Worm (Caenorhabditis elegans) whole organism, mixed stage, embryonic: Measurements from ENCODE around the gene ttr-17.

Experiments
- blmp-1 ChIP-seq: fragments of 150-350 bp; optimal IDR thresholded peaks from 2 replicates; lab custom pipeline; 2014; ENCODE audit warnings: missing biosample characterization, missing genetic modification characterization
- ceh-39 ChIP-seq: fragments of 150-350 bp; optimal IDR thresholded peaks from 2 replicates; lab custom pipeline; 2014; ENCODE audit warnings: missing biosample characterization, missing genetic modification characterization
- ceh-43 ChIP-seq: fragments of 200-800 bp; sonication (Bioruptor generic); optimal IDR thresholded peaks from 2 replicates; lab custom pipeline; 2018; ENCODE audit warnings: mild to moderate bottlenecking, missing genetic modification characterization, moderate library complexity, missing compliant biosample characterization
- ceh-83 ChIP-seq: fragments of 200-800 bp; sonication (Bioruptor generic); optimal IDR thresholded peaks from 2 replicates; lab custom pipeline; 2018; ENCODE audit warnings: mild to moderate bottlenecking, missing genetic modification characterization, missing compliant biosample characterization
- ces-1 ChIP-seq: fragments of 150-350 bp; optimal IDR thresholded peaks from 2 replicates; lab custom pipeline; 2014; ENCODE audit warnings: missing biosample characterization, missing genetic modification reagents, missing genetic modification characterization
- cnd-1 ChIP-seq: fragments of 200-800 bp; sonication (Bioruptor generic); optimal IDR thresholded peaks from 2 replicates; lab custom pipeline; 2018; ENCODE audit warnings: mild to moderate bottlenecking, missing genetic modification characterization, missing compliant biosample characterization
- drap-1 ChIP-seq: fragments of 200-800 bp; sonication (Bioruptor generic); optimal IDR thresholded peaks from 3 replicates; lab custom pipeline; 2018; ENCODE audit warnings: mild to moderate bottlenecking, missing genetic modification characterization, missing compliant biosample characterization
- elt-1 ChIP-seq: sonication (generic microtip); optimal IDR thresholded peaks from 2 replicates; lab custom pipeline; 2017; ENCODE audit warnings: missing genetic modification characterization, mild to moderate bottlenecking, missing compliant biosample characterization, antibody characterized with exemption, moderate library complexity, borderline replicate concordance; ENCODE audit not compliant: insufficient read depth
- elt-3 ChIP-seq: fragments of 150-350 bp; optimal IDR thresholded peaks from 2 replicates; lab custom pipeline; 2014; ENCODE audit warnings: missing biosample characterization, missing genetic modification characterization
- flh-1 ChIP-seq: fragments of 200-800 bp; sonication (Bioruptor generic); optimal IDR thresholded peaks from 2 replicates; lab custom pipeline; 2018; ENCODE audit warnings: mild to moderate bottlenecking, missing genetic modification characterization, moderate library complexity, missing compliant biosample characterization
- hlh-1 ChIP-seq: fragments of 150-350 bp; optimal IDR thresholded peaks from 2 replicates; lab custom pipeline; 2014; ENCODE audit warnings: missing biosample characterization, missing genetic modification reagents, missing genetic modification characterization
- lin-13 ChIP-seq: fragments of 150-350 bp; optimal IDR thresholded peaks from 2 replicates; lab custom pipeline; 2014; ENCODE audit warnings: missing biosample characterization, missing genetic modification characterization
- lsy-2 ChIP-seq: fragments of 150-350 bp; optimal IDR thresholded peaks from 2 replicates; lab custom pipeline; 2014; ENCODE audit warnings: missing biosample characterization, missing genetic modification characterization
- mab-5 ChIP-seq: fragments of 150-350 bp; optimal IDR thresholded peaks from 2 replicates; lab custom pipeline; 2014; ENCODE audit warnings: missing biosample characterization, missing genetic modification characterization
- mep-1 ChIP-seq: fragments of 150-350 bp; optimal IDR thresholded peaks from 2 replicates; lab custom pipeline; 2017; ENCODE audit warnings: missing biosample characterization, missing genetic modification reagents, missing genetic modification characterization, inconsistent platforms
- mls-2 ChIP-seq: sonication (generic microtip); optimal IDR thresholded peaks from 2 replicates; lab custom pipeline; 2016; ENCODE audit warnings: mild to moderate bottlenecking, missing genetic modification characterization, moderate library complexity, missing compliant biosample characterization
- nhr-12 ChIP-seq: fragments of 150-350 bp; optimal IDR thresholded peaks from 2 replicates; lab custom pipeline; 2014; ENCODE audit warnings: missing biosample characterization, missing genetic modification characterization
- nhr-2 ChIP-seq: fragments of 150-350 bp; optimal IDR thresholded peaks from 2 replicates; lab custom pipeline; 2014; ENCODE audit warnings: missing biosample characterization, missing genetic modification characterization
- nhr-237 ChIP-seq: fragments of 150-350 bp; optimal IDR thresholded peaks from 2 replicates; lab custom pipeline; 2014; ENCODE audit warnings: missing biosample characterization, missing genetic modification characterization
- nhr-28 ChIP-seq: fragments of 150-350 bp; optimal IDR thresholded peaks from 2 replicates; lab custom pipeline; 2014; ENCODE audit warnings: missing biosample characterization, missing genetic modification characterization
- nhr-76 ChIP-seq: sonication (generic microtip); optimal IDR thresholded peaks from 2 replicates; lab custom pipeline; 2017; ENCODE audit warnings: missing biosample characterization, missing genetic modification characterization
- pha-4 ChIP-seq: fragments of 150-350 bp; optimal IDR thresholded peaks from 2 replicates; lab custom pipeline; 2018; ENCODE audit warnings: missing biosample characterization, missing genetic modification reagents, missing genetic modification characterization
- sem-2 ChIP-seq: fragments of 200-800 bp; sonication (Bioruptor generic); optimal IDR thresholded peaks from 2 replicates; lab custom pipeline; 2018; ENCODE audit warnings: mild to moderate bottlenecking, missing genetic modification characterization, missing compliant biosample characterization
- sptf-1 ChIP-seq: sonication (generic microtip); optimal IDR thresholded peaks from 2 replicates; lab custom pipeline; 2017; ENCODE audit warnings: mild to moderate bottlenecking, missing genetic modification characterization, moderate library complexity, missing compliant biosample characterization
- tbx-8 ChIP-seq: fragments of 200-800 bp; sonication (Bioruptor generic); optimal IDR thresholded peaks from 2 replicates; lab custom pipeline; 2018; ENCODE audit warnings: mild to moderate bottlenecking, missing genetic modification characterization, moderate library complexity, missing compliant biosample characterization
- unc-120 ChIP-seq: sonication (generic microtip); optimal IDR thresholded peaks from 2 replicates; lab custom pipeline; 2017; ENCODE audit warnings: missing genetic modification characterization, missing compliant biosample characterization; ENCODE audit not compliant: poor library complexity, severe bottlenecking
- unc-39 ChIP-seq: fragments of 150-350 bp; optimal IDR thresholded peaks from 2 replicates; lab custom pipeline; 2014; ENCODE audit warnings: missing biosample characterization, missing genetic modification characterization
- unc-62 ChIP-seq: fragments of 150-350 bp; optimal IDR thresholded peaks from 2 replicates; lab custom pipeline; 2014; ENCODE audit warnings: missing biosample characterization, missing genetic modification reagents, missing genetic modification characterization
- zip-8 ChIP-seq: fragments of 150-350 bp; optimal IDR thresholded peaks from 2 replicates; lab custom pipeline; 2014; ENCODE audit warnings: missing biosample characterization, missing genetic modification characterization
- ztf-11 ChIP-seq: fragments of 150-350 bp; optimal IDR thresholded peaks from 2 replicates; lab custom pipeline; 2014; ENCODE audit warnings: missing biosample characterization, missing genetic modification characterization

ttr-17 gene

ce11 chrIV:11067003-11067402 lies at the start of gene ttr-17:
Gene ttr-17, minus strand, starts transcription at chrIV:11067026.
- no peak for TF ChIP-seq tbx-8 (GFP tag; lab: Kevin White, UChicago)
- no peak for TF ChIP-seq mab-5 (tag; lab: Kevin White, UChicago)
- peak; percentile 52 for TF ChIP-seq unc-62 (GFP tag; lab: Kevin White, UChicago)
- TF ChIP-seq, all 35 proteins: peak for 1

ce11 chrIV:11112641-11113040 lies 45.8 kb upstream of the ttr-17 start, which contains the start of gene clc-9:
Gene clc-9, plus strand, starts transcription at chrIV:11112941.
- TF ChIP-seq nhr-2 (tag; lab: Kevin White, UChicago) (no peak), drap-1 (no peak), zip-8 (tag; lab: Kevin White, UChicago) (no peak), ceh-39 (tag; lab: Kevin White, UChicago) (no peak)

DNA sequence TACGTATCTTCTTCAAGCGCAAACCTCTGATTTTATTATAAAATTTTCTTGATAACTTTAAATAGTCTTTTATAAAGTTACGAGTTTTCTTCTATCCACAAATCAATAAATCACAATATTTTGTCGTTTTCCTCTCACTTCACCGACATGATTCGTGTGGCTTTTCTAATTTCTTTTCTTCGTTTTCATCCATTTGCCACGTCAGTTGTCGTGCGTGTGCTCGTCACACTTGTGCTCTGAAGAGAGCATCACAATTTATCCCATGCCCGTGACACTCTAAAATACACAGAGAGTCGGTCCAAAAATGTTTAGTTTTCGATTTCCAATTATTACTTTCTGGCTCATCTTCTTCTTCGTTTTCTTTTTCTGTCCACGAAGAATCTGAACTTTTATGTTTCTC lies 45.1 kb upstream of the ttr-17 start:
- TF ChIP-seq nhr-76 (tag; lab: Kevin White, UChicago) (no peak), pha-4 (tag; lab: Kevin White, UChicago) (no peak), hlh-1 (tag; lab: Kevin White, UChicago) (peak; percentile 75), elt-3 (no peak)
- TF ChIP-seq, all 35 proteins: peak for 1

DNA sequence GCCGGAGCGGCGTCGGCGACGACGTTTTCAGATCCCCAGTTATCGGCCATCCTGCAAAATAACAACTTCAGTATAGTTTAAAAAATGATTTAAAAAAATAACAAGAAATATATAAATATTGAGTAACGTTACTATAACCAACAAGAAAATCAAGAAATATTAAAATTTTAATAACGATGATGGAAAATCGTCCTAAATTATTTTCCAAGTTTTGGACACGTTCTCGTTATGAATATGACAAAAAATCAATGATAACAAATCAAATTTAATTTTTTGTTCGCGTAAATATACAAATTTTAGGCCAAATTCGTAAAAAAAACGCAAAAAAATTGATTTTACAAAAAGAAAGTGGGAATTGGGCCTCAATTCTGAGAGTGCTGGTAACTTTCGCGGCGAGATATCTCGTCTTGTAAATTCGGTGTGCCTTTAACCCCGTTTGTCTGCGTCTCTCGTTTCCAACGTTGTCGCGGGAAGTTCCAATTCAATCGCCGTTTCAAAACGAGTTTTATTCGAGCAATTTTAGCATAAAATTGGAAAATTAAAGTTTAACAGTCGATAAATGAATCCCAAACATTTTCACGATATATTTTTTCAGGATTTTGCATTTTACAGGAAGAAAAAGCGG lies 44.3 kb upstream of the ttr-17 start, which contains the start of gene rps-5:
rps-5 (minus strand) TSS at position 51 of the 625 bp plus-strand sequence.
- TF ChIP-seq cnd-1 (tag; lab: Kevin White, UChicago) (no peak), mep-1 (tag; lab: Kevin White, UChicago) (peak; percentile 41), blmp-1 (tag; lab: Kevin White, UChicago) (no peak), lsy-2 (peak; percentile 76), ces-1 (GFP tag; lab: Kevin White, UChicago) (peak; percentile 82), ceh-39 (tag; lab: Kevin White, UChicago) (peak; percentile 10), hlh-1 (tag; lab: Kevin White, UChicago) (peak; percentile 37), lin-13 (peak; percentile 58), nhr-237 (tag; lab: Kevin White, UChicago) (peak; percentile 33), unc-39 (tag; lab: Kevin White, UChicago) (no peak), pha-4 (tag; lab: Kevin White, UChicago) (peak; percentile 41), elt-1 (no peak), nhr-12 (tag; lab: Kevin White, UChicago) (no peak)

- TF ChIP-seq unc-120 (tag; lab: Kevin White, UChicago) (no peak), cnd-1 (tag; lab: Kevin White, UChicago) (no peak), flh-1 (GFP tag; lab: Kevin White, UChicago) (no peak), ceh-43 (no peak), ztf-11 (tag; lab: Kevin White, UChicago) (no peak), nhr-76 (tag; lab: Kevin White, UChicago) (no peak), sptf-1 (tag; lab: Kevin White, UChicago) (no peak), ceh-83 (no peak), elt-3 (no peak), ces-1 (GFP tag; lab: Kevin White, UChicago) (no peak), elt-1 (no peak), unc-62 (GFP tag; lab: Kevin White, UChicago) (no peak), zip-8 (tag; lab: Kevin White, UChicago) (no peak), mep-1 (tag; lab: Kevin White, UChicago) (no peak), ceh-39 (tag; lab: Kevin White, UChicago) (no peak), mls-2 (tag; lab: Kevin White, UChicago) (no peak), lin-13 (no peak), unc-39 (tag; lab: Kevin White, UChicago) (no peak), nhr-12 (tag; lab: Kevin White, UChicago) (no peak), nhr-28 (tag; lab: Kevin White, UChicago) (no peak)
Observed at ce11 chrIV:11109771-11110170, 42.9 kb upstream of the ttr-17 start, which contains the start of gene pigk-1. Gene pigk-1, minus strand, starts transcription at chrIV:11110018.

ce11 chrIV:11105724-11106123 lies 38.9 kb upstream of the ttr-17 start, which contains the start of gene srlf-24:
Gene srlf-24, minus strand, starts transcription at chrIV:11105824.
- TF ChIP-seq sem-2 (GFP tag; lab: Kevin White, UChicago) (no peak), blmp-1 (tag; lab: Kevin White, UChicago) (no peak), nhr-12 (tag; lab: Kevin White, UChicago) (no peak), nhr-28 (tag; lab: Kevin White, UChicago) (no peak), cnd-1 (tag; lab: Kevin White, UChicago) (no peak)
